Fruit fly (Drosophila melanogaster) whole organism, embryonic: ENCODE data around the gene CG44044.

Source experiments
- ATbp ChIP-seq: fragments of 200-800 bp; sonication (Bioruptor generic); optimal IDR thresholded peaks from 2 replicates; lab custom pipeline; 2017; ENCODE audit warnings: missing biosample characterization, mild to moderate bottlenecking, missing genetic modification characterization, missing genetic modification reagents
- Aef1 ChIP-seq: fragments of 200-800 bp; sonication (Bioruptor generic); IDR thresholded peaks from 3 replicates; pipeline ENCODE4 v1.3.6; 2022; ENCODE audit warnings: missing biosample characterization, missing genetic modification characterization
- Antp ChIP-seq: fragments of 200-800 bp; sonication (Bioruptor generic); optimal IDR thresholded peaks from 3 replicates; lab custom pipeline; 2016; ENCODE audit warnings: missing biosample characterization, missing genetic modification characterization
- Bgb ChIP-seq: fragments of 200-800 bp; sonication (Bioruptor generic); IDR thresholded peaks from 2 replicates; pipeline ENCODE4 v1.3.6; 2022; ENCODE audit warnings: missing biosample characterization, missing genetic modification characterization; ENCODE audit not compliant: partially characterized antibody
- CG12236 ChIP-seq: fragments of 200-800 bp; sonication (Bioruptor generic); optimal IDR thresholded peaks from 2 replicates; lab custom pipeline; 2016; ENCODE audit warnings: missing biosample characterization, missing genetic modification characterization
- CG1233 ChIP-seq: fragments of 200-800 bp; sonication (Bioruptor generic); optimal IDR thresholded peaks from 4 replicates; lab custom pipeline; 2018; ENCODE audit warnings: missing biosample characterization, mild to moderate bottlenecking, missing genetic modification characterization
- CG13424 ChIP-seq: fragments of 200-800 bp; sonication (Bioruptor generic); optimal IDR thresholded peaks from 2 replicates; lab custom pipeline; 2019; ENCODE audit warnings: missing biosample characterization, mild to moderate bottlenecking, missing genetic modification characterization, moderate library complexity
- CG15269 ChIP-seq: fragments of 200-800 bp; sonication (Bioruptor generic); optimal IDR thresholded peaks from 2 replicates; lab custom pipeline; 2018; ENCODE audit warnings: missing biosample characterization, mild to moderate bottlenecking, missing genetic modification characterization, moderate library complexity
- CG16813 ChIP-seq: fragments of 200-800 bp; sonication (Bioruptor generic); IDR thresholded peaks from 3 replicates; pipeline ENCODE4 v1.3.6; 2022; ENCODE audit warnings: missing biosample characterization, missing genetic modification characterization; ENCODE audit not compliant: partially characterized antibody
- CG2889 ChIP-seq: fragments of 200-800 bp; sonication (Bioruptor generic); IDR thresholded peaks from 3 replicates; pipeline ENCODE4 v1.3.6; 2022; ENCODE audit warnings: missing biosample characterization, missing genetic modification characterization
- CG30020 ChIP-seq: fragments of 200-800 bp; optimal IDR thresholded peaks from 2 replicates; lab custom pipeline; 2019; ENCODE audit warnings: missing biosample characterization, mild to moderate bottlenecking, missing genetic modification characterization, moderate library complexity
- CG34422 ChIP-seq: fragments of 200-800 bp; sonication (Bioruptor generic); IDR thresholded peaks from 3 replicates; pipeline ENCODE4 v1.3.6; 2022; ENCODE audit warnings: missing biosample characterization, missing genetic modification characterization
- CG42726 ChIP-seq: fragments of 200-800 bp; sonication (Bioruptor generic); IDR thresholded peaks from 2 replicates; pipeline ENCODE4 v1.3.6; 2022; ENCODE audit warnings: missing biosample characterization, missing genetic modification characterization; ENCODE audit not compliant: partially characterized antibody
- CG4424 ChIP-seq: fragments of 200-800 bp; sonication (Bioruptor generic); optimal IDR thresholded peaks from 3 replicates; lab custom pipeline; 2016; ENCODE audit warnings: missing biosample characterization, missing genetic modification characterization
- CG6689 ChIP-seq: fragments of 200-800 bp; sonication (Bioruptor generic); IDR thresholded peaks from 2 replicates; pipeline ENCODE4 v1.3.6; 2022; ENCODE audit warnings: missing biosample characterization, missing genetic modification characterization
- CG6765 ChIP-seq: fragments of 200-800 bp; sonication (Bioruptor generic); optimal IDR thresholded peaks from 3 replicates; lab custom pipeline; 2017; ENCODE audit warnings: missing biosample characterization, mild to moderate bottlenecking, missing genetic modification characterization
- CG7745 ChIP-seq: fragments of 200-800 bp; sonication (Bioruptor generic); optimal IDR thresholded peaks from 2 replicates; lab custom pipeline; 2018; ENCODE audit warnings: missing biosample characterization, mild to moderate bottlenecking, missing genetic modification characterization, moderate library complexity
- CG8478 ChIP-seq: fragments of >200 bp; optimal IDR thresholded peaks from 2 replicates; lab custom pipeline; 2018
- CTCF ChIP-seq: fragments of 200-800 bp; sonication (Bioruptor generic); optimal IDR thresholded peaks from 2 replicates; lab custom pipeline; 2017; ENCODE audit warnings: missing biosample characterization, mild to moderate bottlenecking, missing genetic modification characterization, moderate library complexity
- ERR ChIP-seq: fragments of 200-800 bp; sonication (Bioruptor generic); optimal IDR thresholded peaks from 2 replicates; lab custom pipeline; 2016; ENCODE audit warnings: missing biosample characterization, missing genetic modification characterization
- Hmx ChIP-seq: fragments of 200-800 bp; sonication (Bioruptor generic); optimal IDR thresholded peaks from 2 replicates; lab custom pipeline; 2016; ENCODE audit warnings: missing biosample characterization, missing genetic modification characterization
- Lhr ChIP-seq: fragments of 200-800 bp; sonication (Bioruptor generic); optimal IDR thresholded peaks from 3 replicates; lab custom pipeline; 2017; ENCODE audit warnings: mild to moderate bottlenecking, missing biosample characterization, missing genetic modification reagents, missing genetic modification characterization
- MESR4 ChIP-seq: fragments of 200-800 bp; sonication (Bioruptor generic); optimal IDR thresholded peaks from 2 replicates; lab custom pipeline; 2018; ENCODE audit warnings: missing biosample characterization, mild to moderate bottlenecking, missing genetic modification characterization, moderate library complexity
- Max ChIP-seq: fragments of 200-800 bp; sonication (Bioruptor generic); optimal IDR thresholded peaks from 2 replicates; lab custom pipeline; 2016; ENCODE audit warnings: missing biosample characterization, mild to moderate bottlenecking, missing genetic modification characterization
- Meics ChIP-seq: fragments of 200-800 bp; sonication (Bioruptor generic); optimal IDR thresholded peaks from 2 replicates; lab custom pipeline; 2017; ENCODE audit warnings: missing biosample characterization, mild to moderate bottlenecking, missing genetic modification characterization
- Neu2 ChIP-seq: fragments of 200-800 bp; sonication (Bioruptor generic); optimal IDR thresholded peaks from 3 replicates; lab custom pipeline; 2016; ENCODE audit warnings: missing biosample characterization, missing genetic modification characterization, borderline replicate concordance
- Oli ChIP-seq: fragments of 200-800 bp; sonication (Bioruptor generic); optimal IDR thresholded peaks from 2 replicates; lab custom pipeline; 2018; ENCODE audit warnings: missing biosample characterization, mild to moderate bottlenecking, missing genetic modification characterization, moderate library complexity
- Ptx1 ChIP-seq: fragments of 200-800 bp; sonication (Bioruptor generic); IDR thresholded peaks from 2 replicates; pipeline ENCODE4 v1.3.6; 2022; ENCODE audit warnings: missing biosample characterization, missing genetic modification characterization
- Sin3A ChIP-seq: fragments of >200 bp; optimal IDR thresholded peaks from 2 replicates; lab custom pipeline; 2018
- Ssrp ChIP-seq: fragments of 200-800 bp; sonication (Bioruptor generic); optimal IDR thresholded peaks from 2 replicates; lab custom pipeline; 2018; ENCODE audit warnings: missing biosample characterization, mild to moderate bottlenecking, missing genetic modification characterization, moderate library complexity
- Taf1 ChIP-seq: fragments of 200-800 bp; sonication (Bioruptor generic); IDR thresholded peaks from 2 replicates; pipeline ENCODE4 v1.3.6; 2022; ENCODE audit warnings: missing biosample characterization, missing genetic modification characterization
- Xrp1 ChIP-seq: fragments of 200-800 bp; sonication (Bioruptor generic); IDR thresholded peaks from 2 replicates; pipeline ENCODE4 v1.3.6; 2022; ENCODE audit warnings: missing biosample characterization, missing genetic modification characterization
- amos ChIP-seq: fragments of 200-800 bp; sonication (Bioruptor generic); IDR thresholded peaks from 2 replicates; pipeline ENCODE4 v1.3.6; 2022; ENCODE audit warnings: missing biosample characterization, missing genetic modification characterization; ENCODE audit not compliant: partially characterized antibody
- ash1 ChIP-seq: fragments of 200-800 bp; sonication (Bioruptor generic); optimal IDR thresholded peaks from 2 replicates; lab custom pipeline; 2018; ENCODE audit warnings: missing biosample characterization, mild to moderate bottlenecking, missing genetic modification characterization
- cg ChIP-seq: fragments of 200-800 bp; sonication (Bioruptor generic); optimal IDR thresholded peaks from 3 replicates; lab custom pipeline; 2019; ENCODE audit warnings: missing biosample characterization, mild to moderate bottlenecking, missing genetic modification characterization, moderate library complexity
- cwo ChIP-seq: fragments of 200-800 bp; sonication (Bioruptor generic); optimal IDR thresholded peaks from 3 replicates; lab custom pipeline; 2017; ENCODE audit warnings: missing biosample characterization, missing genetic modification characterization, mild to moderate bottlenecking, moderate library complexity, missing genetic modification reagents
- dimm ChIP-seq: fragments of 200-800 bp; sonication (Bioruptor generic); IDR thresholded peaks from 2 replicates; pipeline ENCODE4 v1.3.6; 2022; ENCODE audit warnings: missing biosample characterization, missing genetic modification characterization
- dmrt11E ChIP-seq: fragments of 200-800 bp; sonication (Bioruptor generic); optimal IDR thresholded peaks from 3 replicates; lab custom pipeline; 2018; ENCODE audit warnings: missing biosample characterization, mild to moderate bottlenecking, missing genetic modification characterization, moderate library complexity
- dmrt99B ChIP-seq: fragments of 200-800 bp; sonication (Bioruptor generic); optimal IDR thresholded peaks from 2 replicates; lab custom pipeline; 2018; ENCODE audit warnings: missing biosample characterization, mild to moderate bottlenecking, missing genetic modification characterization, moderate library complexity
- eve ChIP-seq, 2 experiments: fragments of >200 bp; optimal IDR thresholded peaks; 2 replicates each; lab custom pipeline; 2017; ENCODE audit warnings: missing biosample characterization in 2 of 2, missing genetic modification characterization in 2 of 2
- fd102C ChIP-seq: fragments of 200-800 bp; sonication (Bioruptor generic); optimal IDR thresholded peaks from 2 replicates; lab custom pipeline; 2018; ENCODE audit warnings: missing biosample characterization, mild to moderate bottlenecking, missing genetic modification characterization, moderate library complexity
- h ChIP-seq: fragments of >200 bp; optimal IDR thresholded peaks from 2 replicates; lab custom pipeline; 2017
- hth ChIP-seq: fragments of >200 bp; optimal IDR thresholded peaks from 2 replicates; lab custom pipeline; 2017; ENCODE audit warnings: inconsistent platforms
- lola ChIP-seq, 3 experiments: fragments of >200 bp in 2 of 3; fragments of 200-800 bp in 1 of 3; sonication (Bioruptor generic) in 1 of 3; optimal IDR thresholded peaks; 2 replicates each; lab custom pipeline; 2017 to 2019; ENCODE audit warnings: missing biosample characterization in 3 of 3, missing genetic modification characterization in 3 of 3, mild to moderate bottlenecking in 1 of 3, moderate library complexity in 1 of 3
- nerfin-2 ChIP-seq: fragments of 200-800 bp; sonication (Bioruptor generic); IDR thresholded peaks from 2 replicates; pipeline ENCODE4 v1.3.6; 2022; ENCODE audit warnings: missing biosample characterization, missing genetic modification characterization; ENCODE audit not compliant: partially characterized antibody
- pan ChIP-seq, 4 experiments: fragments of >200 bp in 3 of 4; fragments of 200-800 bp in 1 of 4; sonication (Bioruptor generic) in 1 of 4; optimal IDR thresholded peaks in 3 of 4; IDR thresholded peaks in 1 of 4; 2 replicates each; pipeline versions ENCODE4 v1.3.6 to Lab custom; 2017 to 2022; ENCODE audit warnings: missing biosample characterization in 2 of 4, missing genetic modification characterization in 2 of 4, mixed read lengths in 1 of 4
- pb ChIP-seq: fragments of 200-800 bp; sonication (Bioruptor generic); optimal IDR thresholded peaks from 3 replicates; lab custom pipeline; 2016; ENCODE audit warnings: missing biosample characterization, missing genetic modification characterization
- phol ChIP-seq: fragments of 200-800 bp; sonication (Bioruptor generic); optimal IDR thresholded peaks from 3 replicates; lab custom pipeline; 2018; ENCODE audit warnings: missing biosample characterization, mild to moderate bottlenecking, missing genetic modification characterization, moderate library complexity
- scrt ChIP-seq: fragments of 200-800 bp; sonication (Bioruptor generic); optimal IDR thresholded peaks from 2 replicates; lab custom pipeline; 2018; ENCODE audit warnings: missing biosample characterization, mild to moderate bottlenecking, missing genetic modification characterization, moderate library complexity
- slp2 ChIP-seq: fragments of 200-800 bp; sonication (Bioruptor generic); optimal IDR thresholded peaks from 2 replicates; lab custom pipeline; 2016; ENCODE audit warnings: missing biosample characterization, missing genetic modification characterization
- sna ChIP-seq: fragments of 200-800 bp; sonication (Bioruptor generic); IDR thresholded peaks from 2 replicates; pipeline ENCODE4 v1.3.6; 2022; ENCODE audit warnings: missing biosample characterization, missing genetic modification characterization; ENCODE audit not compliant: partially characterized antibody
- zf30C ChIP-seq: fragments of 200-800 bp; sonication (Bioruptor generic); optimal IDR thresholded peaks from 3 replicates; lab custom pipeline; 2018; ENCODE audit warnings: missing biosample characterization, mild to moderate bottlenecking, missing genetic modification characterization

The CG44044 gene

DNA sequence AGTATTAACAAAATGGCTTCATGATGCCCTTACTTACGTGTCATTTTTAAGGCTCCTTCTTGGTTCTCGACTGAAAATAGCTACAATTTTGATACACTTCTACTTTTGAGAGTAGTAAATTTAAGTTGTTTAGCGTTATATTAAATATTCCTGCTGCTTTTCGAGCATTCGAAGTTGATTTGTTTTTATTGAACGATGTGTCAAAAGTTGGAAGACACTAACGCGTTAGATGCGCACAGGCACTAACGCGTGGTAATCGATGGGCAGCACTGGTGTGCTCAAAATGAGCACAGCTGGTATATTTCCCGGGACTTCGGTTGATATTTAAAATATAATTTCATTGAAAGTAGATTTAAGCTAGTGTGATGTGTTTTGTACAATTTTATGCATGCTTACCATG is 37.5 kb downstream of the CG44044 start, which contains the start of gene CG17931 (continued):
- TF ChIP-seq phol (tag; lab: Kevin White, UChicago) (peak; percentile 79), Ssrp (tag; lab: Kevin White, UChicago) (no peak), slp2 (GFP tag; lab: Kevin White, UChicago) (no peak), dmrt99B (tag; lab: Kevin White, UChicago) (no peak), CG30020 (tag; lab: Kevin White, UChicago) (peak; percentile 50), MESR4 (GFP tag; lab: Kevin White, UChicago) (peak; percentile 97), Bgb (GFP tag; lab: Robert Waterston, UW) (no peak; the same call in 1 of the 2 replicates), CG13424 (tag; lab: Kevin White, UChicago) (no peak), cg (GFP tag; lab: Kevin White, UChicago) (no peak), CG2889 (no peak), CG16813 (no peak), Neu2 (no peak), CG7745 (tag; lab: Kevin White, UChicago) (no peak), ERR (GFP tag; lab: Kevin White, UChicago) (no peak), Aef1 (no peak), nerfin-2 (GFP tag; lab: Robert Waterston, UW) (no peak), lola (GFP tag; optimal IDR thresholded peaks at IDR 0.05; lab: Kevin White, UChicago) (no peak), Sin3A (lab: Kevin White, UChicago) (peak; percentile 27), sna (GFP tag; lab: Robert Waterston, UW) (no peak), amos (GFP tag; lab: Robert Waterston, UW) (peak; percentile 3; the same call in 1 of the 2 replicates), Ptx1 (GFP tag; lab: Robert Waterston, UW) (no peak), h (lab: Kevin White, UChicago) (no peak), dimm (GFP tag; lab: Robert Waterston, UW) (no peak), CG42726 (GFP tag; lab: Robert Waterston, UW) (no peak), ash1 (GFP tag; lab: Kevin White, UChicago) (no peak), scrt (no peak), CG8478 (lab: Kevin White, UChicago) (no peak), ATbp (GFP tag; lab: Kevin White, UChicago) (no peak), CG12236 (GFP tag; lab: Kevin White, UChicago) (no peak), Hmx (GFP tag; lab: Kevin White, UChicago) (no peak), Xrp1 (GFP tag; lab: Robert Waterston, UW) (no peak), CG15269 (tag; lab: Kevin White, UChicago) (no peak), Max (GFP tag; lab: Kevin White, UChicago) (no peak), Oli (tag; lab: Kevin White, UChicago) (no peak), eve (GFP tag; optimal IDR thresholded peaks at IDR 0.05; lab: Kevin White, UChicago) (no peak), pan (optimal IDR thresholded peaks at IDR 0.05; lab: Kevin White, UChicago) (no peak), pan (GFP tag; optimal IDR thresholded peaks at IDR 0.05 in 1 of 2, IDR thresholded peaks at IDR 0.05 in 1 of 2) (no peak), hth (lab: Kevin White, UChicago) (no peak), CG4424 (GFP tag; lab: Kevin White, UChicago) (no peak), CTCF (GFP tag; lab: Kevin White, UChicago) (no peak), CG1233 (GFP tag; lab: Kevin White, UChicago) (no peak), Taf1 (GFP tag; lab: Robert Waterston, UW) (no peak), CG6689 (GFP tag; lab: Robert Waterston, UW) (no peak), CG6765 (GFP tag; lab: Kevin White, UChicago) (no peak), zf30C (peak; percentile 3), fd102C (GFP tag; lab: Kevin White, UChicago) (no peak), cwo (no peak), CG34422 (GFP tag; lab: Robert Waterston, UW) (no peak), pb (GFP tag; lab: Kevin White, UChicago) (no peak), dmrt11E (no peak), Antp (no peak), Lhr (GFP tag; lab: Kevin White, UChicago) (peak; percentile 60), Meics (GFP tag; lab: Kevin White, UChicago) (no peak)
